Fruit fly (Drosophila melanogaster): ENCODE data around the gene CG34164.
A peak's percentile ranks its signal among the peaks of the same experiment; 100 is the strongest.

The CG34164 gene

DNA sequence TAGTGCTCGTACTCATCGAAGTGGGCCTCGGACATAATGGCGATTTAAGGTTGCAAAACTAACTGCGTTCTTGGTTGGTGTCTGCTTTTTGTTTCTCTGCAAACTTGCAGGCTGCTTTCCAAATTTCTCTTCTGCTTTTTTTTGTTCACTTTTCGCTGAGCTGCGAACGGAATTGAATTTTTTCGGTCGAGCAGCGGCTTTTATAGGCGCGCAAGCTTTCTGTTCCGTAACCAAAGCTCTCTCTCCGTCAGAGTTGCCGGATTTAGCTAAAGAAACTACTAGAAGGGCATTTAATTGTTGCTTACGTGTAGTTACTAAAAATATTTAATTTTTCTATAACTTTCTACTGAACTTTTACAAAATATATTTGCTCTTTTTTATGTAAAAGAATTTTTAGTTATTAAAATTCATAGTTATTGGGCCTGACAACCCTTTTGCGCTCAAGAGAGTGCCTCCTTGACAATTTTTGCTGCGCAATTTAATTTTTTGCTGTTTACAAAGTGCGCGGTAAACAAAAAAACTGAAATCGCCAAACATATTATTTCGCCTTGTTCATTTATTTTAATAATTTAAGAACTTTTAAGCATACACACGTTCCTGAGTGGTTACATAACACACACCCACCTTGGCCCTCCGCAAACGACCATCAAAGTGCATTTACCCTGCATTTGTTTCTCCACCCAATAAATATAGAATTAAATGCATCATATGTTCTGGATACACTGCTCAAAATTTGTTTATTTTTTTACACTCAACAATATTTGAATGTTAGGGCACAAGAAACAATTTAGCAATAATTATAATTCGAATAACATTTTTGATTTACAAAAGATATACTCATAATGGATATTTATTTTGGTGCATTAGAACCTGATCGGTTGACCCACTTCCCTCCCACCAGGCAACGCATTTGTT lies 9.9 kb upstream of the CG34164 start, which contains the start of gene CG6770 (continued):
- peak; percentile 14 for TF ChIP-seq CG10462 (GFP tag; optimal IDR thresholded peaks at IDR 0.05)
- TF ChIP-seq wek (GFP tag; optimal IDR thresholded peaks at IDR 0.05), result no peak
- peak; percentile 45 for TF ChIP-seq mam (GFP tag; optimal IDR thresholded peaks at IDR 0.05)
- TF ChIP-seq Dll (GFP tag; IDR thresholded peaks at IDR 0.05; ENCODE audit: partially characterized antibody), result no peak
- TF ChIP-seq ewg (GFP tag; optimal IDR thresholded peaks at IDR 0.05), result peak; percentile 62
- TF ChIP-seq CG31441 (GFP tag; IDR thresholded peaks at IDR 0.05), result peak; percentile 81
- TF ChIP-seq otp (GFP tag; IDR thresholded peaks at IDR 0.05), result peak; percentile 52; the same call in 1 of the 3 replicates
- TF ChIP-seq CG34376 (GFP tag; optimal IDR thresholded peaks at IDR 0.05), result peak; percentile 84
- peak; percentile 85 for TF ChIP-seq CG3847 (GFP tag; IDR thresholded peaks at IDR 0.05)
- no peak for TF ChIP-seq usp (GFP tag; optimal IDR thresholded peaks at IDR 0.05)
- TF ChIP-seq ind (GFP tag; optimal IDR thresholded peaks at IDR 0.05), result peak; percentile 57
- TF ChIP-seq Mad (GFP tag; optimal IDR thresholded peaks at IDR 0.05), result peak; percentile 51
- 0 out of 4 replicates have a peak, but pooled peaks have one; percentile 66 for TF ChIP-seq chinmo (GFP tag; IDR thresholded peaks at IDR 0.05; ENCODE audit: partially characterized antibody)
- peak; percentile 59 for TF ChIP-seq wor (GFP tag; IDR thresholded peaks at IDR 0.05)
- peak; percentile 87 for TF ChIP-seq CG15514 (GFP tag; optimal IDR thresholded peaks at IDR 0.05)
- no peak for TF ChIP-seq Hey (tag; optimal IDR thresholded peaks at IDR 0.05)
- TF ChIP-seq sima (GFP tag; optimal IDR thresholded peaks at IDR 0.05), result no peak
- TF ChIP-seq D19A (tag; optimal IDR thresholded peaks at IDR 0.05), result peak; percentile 74
- peak; percentile 88 for TF ChIP-seq ranshi (GFP tag; IDR thresholded peaks at IDR 0.05)
- TF ChIP-seq chm (GFP tag; IDR thresholded peaks at IDR 0.05), result peak; percentile 70; the same call in 1 of the 2 replicates
- TF ChIP-seq CG6272 (GFP tag; IDR thresholded peaks at IDR 0.05), result no peak; the same call in 1 of the 2 replicates
- peak; percentile 75 for TF ChIP-seq lilli (GFP tag; optimal IDR thresholded peaks at IDR 0.05)
- TF ChIP-seq Ravus (GFP tag; IDR thresholded peaks at IDR 0.05), result no peak; the same call in 1 of the 2 replicates
- peak; percentile 32 for TF ChIP-seq Lhr (GFP tag; optimal IDR thresholded peaks at IDR 0.05)
- peak; percentile 28; the same call in 1 of the 2 replicates for TF ChIP-seq CG13287 (GFP tag; IDR thresholded peaks at IDR 0.05; ENCODE audit: partially characterized antibody)
- TF ChIP-seq vfl (GFP tag; optimal IDR thresholded peaks at IDR 0.05), result peak; percentile 63
- TF ChIP-seq luna (GFP tag; optimal IDR thresholded peaks at IDR 0.05), result no peak
- no peak for TF ChIP-seq Dip2 (GFP tag; IDR thresholded peaks at IDR 0.05)
- TF ChIP-seq CG6683 (GFP tag; optimal IDR thresholded peaks at IDR 0.05), result peak; percentile 78
- TF ChIP-seq Hr51 (GFP tag; optimal IDR thresholded peaks at IDR 0.05), result peak; percentile 46 to 83
- peak; percentile 77 for TF ChIP-seq CG30403 (GFP tag; optimal IDR thresholded peaks at IDR 0.05)
- TF ChIP-seq ci (GFP tag; IDR thresholded peaks at IDR 0.05), result peak; percentile 89
- no peak for TF ChIP-seq Atf-2 (GFP tag; optimal IDR thresholded peaks at IDR 0.05)
- TF ChIP-seq rib (GFP tag; IDR thresholded peaks at IDR 0.05), result peak; percentile 78; the same call in 1 of the 2 replicates
- TF ChIP-seq hbn (GFP tag; IDR thresholded peaks at IDR 0.05; ENCODE audit: partially characterized antibody), result no peak
- TF ChIP-seq CG11247 (GFP tag; IDR thresholded peaks at IDR 0.05), result peak; percentile 82
- peak; percentile 64; the same call in 1 of the 2 replicates for TF ChIP-seq CG42726 (GFP tag; IDR thresholded peaks at IDR 0.05; ENCODE audit: partially characterized antibody)
- TF ChIP-seq CG18262 (tag; optimal IDR thresholded peaks at IDR 0.05), result peak; percentile 68
- TF ChIP-seq ac (GFP tag; optimal IDR thresholded peaks at IDR 0.05), result peak; percentile 28
- TF ChIP-seq maf-S (GFP tag; optimal IDR thresholded peaks at IDR 0.05), result peak; percentile 13
- TF ChIP-seq HHEX (GFP tag; optimal IDR thresholded peaks at IDR 0.05), result peak; percentile 81
- no peak for TF ChIP-seq hb (GFP tag; IDR thresholded peaks at IDR 0.05; ENCODE audit: partially characterized antibody)
- peak; percentile 79 for TF ChIP-seq gsb (GFP tag; IDR thresholded peaks at IDR 0.05)
- TF ChIP-seq CG3163 (GFP tag; optimal IDR thresholded peaks at IDR 0.05), result peak; percentile 16
- no peak for TF ChIP-seq MESR4 (GFP tag; optimal IDR thresholded peaks at IDR 0.05)
- no peak for TF ChIP-seq CG17612 (GFP tag; IDR thresholded peaks at IDR 0.05)
- no peak for TF ChIP-seq CG13123 (GFP tag; optimal IDR thresholded peaks at IDR 0.05)
- TF ChIP-seq BtbVII (GFP tag; optimal IDR thresholded peaks at IDR 0.05), result peak; percentile 83
